Fruit fly (Drosophila melanogaster) whole organism, embryonic: Measurements from ENCODE around the gene CG7953.

Experiments used
- Adf1 ChIP-seq: fragments of 200-800 bp; sonication (Bioruptor generic); IDR thresholded peaks from 2 replicates; pipeline ENCODE4 v1.3.6; 2022; ENCODE audit warnings: missing biosample characterization, missing genetic modification characterization
- Antp ChIP-seq: fragments of 200-800 bp; sonication (Bioruptor generic); optimal IDR thresholded peaks from 3 replicates; lab custom pipeline; 2016; ENCODE audit warnings: missing biosample characterization, missing genetic modification characterization
- Bteb2 ChIP-seq: fragments of 200-800 bp; sonication (Bioruptor generic); optimal IDR thresholded peaks from 2 replicates; lab custom pipeline; 2016; ENCODE audit warnings: missing biosample characterization, missing genetic modification characterization
- CG10543 ChIP-seq: fragments of 200-800 bp; sonication (Bioruptor generic); optimal IDR thresholded peaks from 3 replicates; lab custom pipeline; 2017; ENCODE audit warnings: missing biosample characterization, mild to moderate bottlenecking, missing genetic modification characterization, moderate library complexity
- CG15269 ChIP-seq: fragments of 200-800 bp; sonication (Bioruptor generic); optimal IDR thresholded peaks from 2 replicates; lab custom pipeline; 2018; ENCODE audit warnings: missing biosample characterization, mild to moderate bottlenecking, missing genetic modification characterization, moderate library complexity
- CG17328 ChIP-seq: fragments of 200-800 bp; sonication (Bioruptor generic); IDR thresholded peaks from 2 replicates; pipeline ENCODE4 v1.3.6; 2022; ENCODE audit warnings: missing biosample characterization, missing genetic modification characterization
- CG18262 ChIP-seq: fragments of 200-800 bp; optimal IDR thresholded peaks from 3 replicates; lab custom pipeline; 2019; ENCODE audit warnings: missing biosample characterization, mild to moderate bottlenecking, missing genetic modification characterization, moderate library complexity
- CG2116 ChIP-seq: fragments of 200-800 bp; sonication (Bioruptor generic); optimal IDR thresholded peaks from 3 replicates; lab custom pipeline; 2018; ENCODE audit warnings: missing biosample characterization, mild to moderate bottlenecking, missing genetic modification characterization
- CG2889 ChIP-seq: fragments of 200-800 bp; sonication (Bioruptor generic); IDR thresholded peaks from 3 replicates; pipeline ENCODE4 v1.3.6; 2022; ENCODE audit warnings: missing biosample characterization, missing genetic modification characterization
- CG31441 ChIP-seq: fragments of 200-800 bp; sonication (Bioruptor generic); IDR thresholded peaks from 2 replicates; pipeline ENCODE4 v1.3.6; 2022; ENCODE audit warnings: missing biosample characterization, missing genetic modification characterization
- CG32532 ChIP-seq: fragments of 200-800 bp; sonication (Bioruptor generic); IDR thresholded peaks from 2 replicates; pipeline ENCODE4 v1.3.6; 2022; ENCODE audit warnings: missing biosample characterization, missing genetic modification characterization
- CG3281 ChIP-seq: fragments of 200-800 bp; sonication (Bioruptor generic); optimal IDR thresholded peaks from 3 replicates; lab custom pipeline; 2017; ENCODE audit warnings: missing biosample characterization, mild to moderate bottlenecking, missing genetic modification characterization
- CG33557 ChIP-seq: fragments of 200-800 bp; sonication (Bioruptor generic); optimal IDR thresholded peaks from 2 replicates; lab custom pipeline; 2019; ENCODE audit warnings: missing biosample characterization, mild to moderate bottlenecking, missing genetic modification characterization, moderate library complexity
- CG42726 ChIP-seq: fragments of 200-800 bp; sonication (Bioruptor generic); IDR thresholded peaks from 2 replicates; pipeline ENCODE4 v1.3.6; 2022; ENCODE audit warnings: missing biosample characterization, missing genetic modification characterization; ENCODE audit not compliant: partially characterized antibody
- CG4820 ChIP-seq: fragments of 200-800 bp; sonication (Bioruptor generic); optimal IDR thresholded peaks from 3 replicates; lab custom pipeline; 2016; ENCODE audit warnings: missing biosample characterization, missing genetic modification characterization
- CG6813 ChIP-seq: fragments of 200-800 bp; sonication (Bioruptor generic); optimal IDR thresholded peaks from 2 replicates; lab custom pipeline; 2017; ENCODE audit warnings: missing biosample characterization, missing genetic modification characterization, mild to moderate bottlenecking, moderate library complexity, missing genetic modification reagents
- CG7372 ChIP-seq: fragments of 200-800 bp; sonication (Bioruptor generic); IDR thresholded peaks from 2 replicates; pipeline ENCODE4 v1.3.6; 2022; ENCODE audit warnings: missing biosample characterization, missing genetic modification characterization
- CG8359 ChIP-seq: fragments of 200-800 bp; sonication (Bioruptor generic); optimal IDR thresholded peaks from 2 replicates; lab custom pipeline; 2017; ENCODE audit warnings: missing biosample characterization, mild to moderate bottlenecking, missing genetic modification characterization, borderline replicate concordance
- CG8924 ChIP-seq: fragments of 200-800 bp; optimal IDR thresholded peaks from 3 replicates; lab custom pipeline; 2019; ENCODE audit warnings: missing biosample characterization, mild to moderate bottlenecking, missing genetic modification characterization, moderate library complexity
- CG9437 ChIP-seq: fragments of 200-800 bp; sonication (Bioruptor generic); optimal IDR thresholded peaks from 2 replicates; lab custom pipeline; 2018; ENCODE audit warnings: missing biosample characterization, mild to moderate bottlenecking, missing genetic modification characterization
- CG9727 ChIP-seq: fragments of 200-800 bp; sonication (Bioruptor generic); optimal IDR thresholded peaks from 3 replicates; lab custom pipeline; 2017; ENCODE audit warnings: missing biosample characterization, mild to moderate bottlenecking, missing genetic modification characterization
- CG9932 ChIP-seq: fragments of 200-800 bp; sonication (Bioruptor generic); IDR thresholded peaks from 2 replicates; pipeline ENCODE4 v1.3.6; 2022; ENCODE audit warnings: missing biosample characterization, missing genetic modification characterization
- Dfd ChIP-seq, 2 experiments: fragments of >200 bp; optimal IDR thresholded peaks; 2 replicates each; lab custom pipeline; 2017; ENCODE audit warnings: missing biosample characterization in 2 of 2, missing genetic modification characterization in 2 of 2
- Ets65A ChIP-seq: fragments of 200-800 bp; sonication (Bioruptor generic); peaks from one replicate; lab custom pipeline; 2016; ENCODE audit warnings: missing biosample characterization, missing genetic modification characterization
- Gsc ChIP-seq: fragments of 200-800 bp; sonication (Bioruptor generic); IDR thresholded peaks from 2 replicates; pipeline ENCODE4 v1.3.6; 2022; ENCODE audit warnings: missing biosample characterization, missing genetic modification characterization
- Gug ChIP-seq: fragments of 200-800 bp; sonication (Bioruptor generic); IDR thresholded peaks from 4 replicates; pipeline ENCODE4 v1.3.6; 2022; ENCODE audit warnings: missing biosample characterization, missing genetic modification characterization
- H15 ChIP-seq: fragments of 200-800 bp; sonication (Bioruptor generic); IDR thresholded peaks from 3 replicates; pipeline ENCODE4 v1.3.6; 2022; ENCODE audit warnings: missing biosample characterization, missing genetic modification characterization
- Hand ChIP-seq: fragments of 200-800 bp; sonication (Bioruptor generic); optimal IDR thresholded peaks from 2 replicates; lab custom pipeline; 2017; ENCODE audit warnings: mild to moderate bottlenecking, missing biosample characterization, missing genetic modification reagents, missing genetic modification characterization
- Hmr ChIP-seq: fragments of 200-800 bp; sonication (Bioruptor generic); optimal IDR thresholded peaks from 3 replicates; lab custom pipeline; 2017; ENCODE audit warnings: mild to moderate bottlenecking, missing biosample characterization, missing genetic modification reagents, missing genetic modification characterization
- Med ChIP-seq: fragments of 200-800 bp; sonication (Bioruptor generic); peaks from one replicate; lab custom pipeline; 2016; ENCODE audit warnings: missing biosample characterization, missing genetic modification characterization, mild to moderate bottlenecking, inconsistent platforms, moderate library complexity
- Meics ChIP-seq: fragments of 200-800 bp; sonication (Bioruptor generic); optimal IDR thresholded peaks from 2 replicates; lab custom pipeline; 2017; ENCODE audit warnings: missing biosample characterization, mild to moderate bottlenecking, missing genetic modification characterization
- NC2α ChIP-seq: fragments of 200-800 bp; sonication (Bioruptor generic); optimal IDR thresholded peaks from 2 replicates; lab custom pipeline; 2016; ENCODE audit warnings: missing biosample characterization, missing genetic modification characterization
- NC2β ChIP-seq: fragments of 200-800 bp; sonication (Bioruptor generic); optimal IDR thresholded peaks from 2 replicates; lab custom pipeline; 2016; ENCODE audit warnings: missing biosample characterization, missing genetic modification characterization
- NFAT ChIP-seq: fragments of 200-800 bp; sonication (Bioruptor generic); IDR thresholded peaks from 2 replicates; pipeline ENCODE4 v1.3.6; 2022; ENCODE audit warnings: missing biosample characterization, missing genetic modification characterization
- Pdp1 ChIP-seq, 2 experiments: fragments of 200-800 bp; sonication (Bioruptor generic); optimal IDR thresholded peaks; 3 replicates each; lab custom pipeline; 2016; ENCODE audit warnings: missing biosample characterization in 2 of 2, missing genetic modification characterization in 2 of 2, mild to moderate bottlenecking in 1 of 2, moderate library complexity in 1 of 2
- Sox100B ChIP-seq: fragments of 200-800 bp; sonication (Bioruptor generic); optimal IDR thresholded peaks from 3 replicates; lab custom pipeline; 2018; ENCODE audit warnings: missing biosample characterization, mild to moderate bottlenecking, missing genetic modification characterization
- ash1 ChIP-seq: fragments of 200-800 bp; sonication (Bioruptor generic); optimal IDR thresholded peaks from 2 replicates; lab custom pipeline; 2018; ENCODE audit warnings: missing biosample characterization, mild to moderate bottlenecking, missing genetic modification characterization
- ato ChIP-seq: fragments of 200-800 bp; sonication (Bioruptor generic); IDR thresholded peaks from 2 replicates; pipeline ENCODE4 v1.3.6; 2022; ENCODE audit warnings: missing biosample characterization, missing genetic modification characterization; ENCODE audit not compliant: partially characterized antibody
- chinmo ChIP-seq: fragments of 200-800 bp; sonication (Bioruptor generic); IDR thresholded peaks from 4 replicates; pipeline ENCODE4 v1.3.6; 2022; ENCODE audit warnings: missing biosample characterization, missing genetic modification characterization; ENCODE audit not compliant: partially characterized antibody
- crol ChIP-seq: fragments of 200-800 bp; sonication (Bioruptor generic); IDR thresholded peaks from 2 replicates; pipeline ENCODE4 v1.3.6; 2022; ENCODE audit warnings: missing biosample characterization, missing genetic modification characterization
- dan ChIP-seq: fragments of 200-800 bp; sonication (Bioruptor generic); IDR thresholded peaks from 2 replicates; pipeline ENCODE4 v1.3.6; 2022; ENCODE audit warnings: missing biosample characterization, missing genetic modification characterization
- dmrt11E ChIP-seq: fragments of 200-800 bp; sonication (Bioruptor generic); optimal IDR thresholded peaks from 3 replicates; lab custom pipeline; 2018; ENCODE audit warnings: missing biosample characterization, mild to moderate bottlenecking, missing genetic modification characterization, moderate library complexity
- dpn ChIP-seq, 2 experiments: fragments of 200-800 bp; sonication (Bioruptor generic); optimal IDR thresholded peaks; 3 replicates each; lab custom pipeline; 2016; ENCODE audit warnings: missing biosample characterization in 2 of 2, missing genetic modification characterization in 2 of 2
- dysf ChIP-seq: fragments of 200-800 bp; sonication (Bioruptor generic); IDR thresholded peaks from 3 replicates; pipeline ENCODE4 v1.3.6; 2022; ENCODE audit warnings: missing biosample characterization, missing genetic modification characterization
- esg ChIP-seq: fragments of 200-800 bp; sonication (Bioruptor generic); conservative IDR thresholded peaks from 2 replicates; pipeline ENCODE4 v1.3.6; 2022; ENCODE audit warnings: missing biosample characterization, missing genetic modification characterization
- fd102C ChIP-seq: fragments of 200-800 bp; sonication (Bioruptor generic); optimal IDR thresholded peaks from 2 replicates; lab custom pipeline; 2018; ENCODE audit warnings: missing biosample characterization, mild to moderate bottlenecking, missing genetic modification characterization, moderate library complexity
- gcm2 ChIP-seq: fragments of 200-800 bp; sonication (Bioruptor generic); optimal IDR thresholded peaks from 2 replicates; lab custom pipeline; 2016; ENCODE audit warnings: missing biosample characterization, missing genetic modification characterization
- tap ChIP-seq: fragments of 200-800 bp; optimal IDR thresholded peaks from 3 replicates; lab custom pipeline; 2019; ENCODE audit warnings: missing biosample characterization, mild to moderate bottlenecking, missing genetic modification characterization, moderate library complexity
- tgo ChIP-seq: fragments of 200-800 bp; sonication (Bioruptor generic); IDR thresholded peaks from 3 replicates; pipeline ENCODE4 v1.3.6; 2022; ENCODE audit warnings: missing biosample characterization, missing genetic modification characterization
- unpg ChIP-seq: fragments of 200-800 bp; sonication (Bioruptor generic); optimal IDR thresholded peaks from 3 replicates; lab custom pipeline; 2018; ENCODE audit warnings: missing biosample characterization, mild to moderate bottlenecking, missing genetic modification characterization, moderate library complexity
- vvl ChIP-seq: fragments of 200-800 bp; sonication (Bioruptor generic); IDR thresholded peaks from 2 replicates; pipeline ENCODE4 v1.3.6; 2022; ENCODE audit warnings: missing biosample characterization, missing genetic modification characterization

Gene CG7953

DNA sequence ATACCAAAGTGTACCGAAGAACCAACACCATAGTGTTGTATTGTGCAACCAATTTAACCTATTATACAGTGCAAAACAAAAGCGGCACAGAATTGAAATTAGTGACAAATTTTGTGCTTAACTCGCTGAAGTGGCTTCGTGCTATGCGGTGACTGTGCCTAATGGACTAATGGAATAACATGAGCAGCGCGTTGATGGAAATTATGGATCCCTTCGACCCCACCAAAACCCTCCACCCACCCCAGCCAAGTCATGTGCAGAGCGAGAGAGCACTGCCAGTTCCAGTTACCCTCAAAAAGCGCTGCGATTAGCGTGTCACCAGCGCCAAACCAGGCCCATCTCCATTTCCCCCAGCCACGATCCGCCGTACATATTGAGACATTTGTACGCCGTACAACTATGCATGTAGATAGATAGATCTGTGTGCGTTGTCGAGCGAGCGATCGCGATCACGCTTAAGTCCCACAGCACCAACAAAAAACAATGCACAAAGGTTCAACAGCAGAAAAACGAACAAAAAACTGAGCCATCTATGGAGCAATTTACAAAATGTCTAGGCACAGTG lies 45.6 kb upstream of the CG7953 start:
- TF ChIP-seq CG3281 (GFP tag; lab: Kevin White, UChicago) (no peak), CG9932 (GFP tag; lab: Robert Waterston, UW) (no peak), CG6813 (GFP tag; lab: Kevin White, UChicago) (no peak), CG9437 (GFP tag; lab: Kevin White, UChicago) (no peak), vvl (GFP tag; lab: Robert Waterston, UW) (peak; percentile 46; the same call in 1 of the 2 replicates), Med (GFP tag; lab: Kevin White, UChicago) (peak; percentile 60), dysf (GFP tag; lab: Robert Waterston, UW) (no peak), dan (no peak), CG18262 (tag; lab: Kevin White, UChicago) (no peak), Gug (GFP tag; lab: Robert Waterston, UW) (no peak), chinmo (GFP tag; lab: Robert Waterston, UW) (peak; percentile 83; the same call in 3 of the 4 replicates), CG33557 (no peak), NC2β (GFP tag; lab: Kevin White, UChicago) (no peak), CG8359 (no peak), CG8924 (tag; lab: Kevin White, UChicago) (no peak), Sox100B (GFP tag; lab: Kevin White, UChicago) (no peak), Bteb2 (GFP tag; lab: Kevin White, UChicago) (no peak), Hmr (GFP tag; lab: Kevin White, UChicago) (no peak), CG17328 (no peak), CG32532 (GFP tag; lab: Robert Waterston, UW) (0 out of 2 replicates have a peak, but pooled peaks have one; percentile 18), ato (GFP tag; lab: Robert Waterston, UW) (no peak), Adf1 (peak; percentile 22; the same call in 1 of the 2 replicates), CG10543 (GFP tag; lab: Kevin White, UChicago) (peak; percentile 50), Meics (GFP tag; lab: Kevin White, UChicago) (no peak), Antp (GFP tag; lab: Kevin White, UChicago) (no peak), NFAT (GFP tag; lab: Robert Waterston, UW) (no peak), crol (peak; percentile 45; the same call in 1 of the 2 replicates), CG42726 (GFP tag; lab: Robert Waterston, UW) (no peak), Ets65A (GFP tag; lab: Kevin White, UChicago) (no peak), dpn (GFP tag; optimal IDR thresholded peaks at IDR 0.05; lab: Kevin White, UChicago) (no peak), tgo (GFP tag; lab: Robert Waterston, UW) (no peak), esg (no peak), Pdp1 (GFP tag; optimal IDR thresholded peaks at IDR 0.05; lab: Kevin White, UChicago) (peak in 1 of 2 experiments; percentile 45), fd102C (GFP tag; lab: Kevin White, UChicago) (no peak), CG2116 (GFP tag; lab: Kevin White, UChicago) (no peak), Dfd (GFP tag; optimal IDR thresholded peaks at IDR 0.05; lab: Kevin White, UChicago) (no peak), CG7372 (GFP tag; lab: Robert Waterston, UW) (no peak), Gsc (no peak), dmrt11E (tag; lab: Kevin White, UChicago) (no peak), ash1 (GFP tag; lab: Kevin White, UChicago) (no peak), CG31441 (no peak), gcm2 (no peak), CG15269 (peak; percentile 13), NC2α (GFP tag; lab: Kevin White, UChicago) (no peak), CG2889 (GFP tag; lab: Robert Waterston, UW) (no peak), tap (no peak), CG9727 (GFP tag; lab: Kevin White, UChicago) (no peak), CG4820 (GFP tag; lab: Kevin White, UChicago) (no peak), unpg (GFP tag; lab: Kevin White, UChicago) (no peak), Hand (GFP tag; lab: Kevin White, UChicago) (no peak), H15 (no peak)
